Worm (Caenorhabditis elegans): ENCODE data around the gene unc-16.

The unc-16 gene

DNA sequence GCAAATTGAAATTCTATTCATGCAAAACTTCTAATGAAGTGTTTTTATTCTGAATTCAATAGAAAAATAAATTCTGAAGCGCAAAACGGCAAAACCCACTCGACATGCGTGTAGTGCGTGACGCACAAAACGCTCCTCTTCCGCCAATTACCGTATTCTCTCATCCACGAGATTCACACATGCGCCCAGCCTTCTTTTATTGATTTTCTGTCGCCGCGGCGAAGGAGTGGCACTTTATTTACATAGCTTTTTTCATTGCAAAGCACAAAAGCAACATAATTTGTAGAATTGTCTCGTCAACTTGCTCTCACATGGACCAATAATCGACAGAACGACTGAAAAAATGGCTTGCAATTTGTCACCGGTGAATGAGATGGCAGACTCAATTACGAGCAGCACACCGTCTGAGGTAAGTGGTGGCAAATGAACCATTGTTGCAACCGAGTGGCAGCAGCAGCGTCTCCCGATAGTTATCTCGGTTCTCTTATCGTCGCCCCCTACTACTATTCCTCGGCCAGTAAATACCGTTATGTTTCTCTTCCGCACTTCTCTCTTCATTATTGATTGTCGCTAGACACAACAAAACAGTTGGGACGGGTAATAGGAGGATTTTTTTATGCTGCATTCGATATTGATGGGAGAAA is at the start of gene unc-16:
unc-16 (plus strand) TSS at position 243 of the 644 bp plus-strand sequence.
- no peak for TF ChIP-seq aly-1 (tag; optimal IDR thresholded peaks at IDR 0.05)
- peak; percentile 72 for TF ChIP-seq F13C5.2 (tag; optimal IDR thresholded peaks at IDR 0.05)
- TF ChIP-seq hmbx-1 (tag; optimal IDR thresholded peaks at IDR 0.05) = no peak
- TF ChIP-seq ceh-13 (GFP tag; optimal IDR thresholded peaks at IDR 0.05) = no peak
- TF ChIP-seq hmg-4 (GFP tag; optimal IDR thresholded peaks at IDR 0.05) = peak; percentile 19
- no peak for TF ChIP-seq tbx-11 (GFP tag; IDR thresholded peaks at IDR 0.05)
- TF ChIP-seq tbx-37 (GFP tag; conservative IDR thresholded peaks at IDR 0.05) = no peak
- no peak for TF ChIP-seq ama-1 (optimal IDR thresholded peaks at IDR 0.05)
- no peak for TF ChIP-seq sea-1 (GFP tag; conservative IDR thresholded peaks at IDR 0.05)
- no peak for TF ChIP-seq tra-4 (tag; optimal IDR thresholded peaks at IDR 0.05)
- TF ChIP-seq B0310.2 (tag; optimal IDR thresholded peaks at IDR 0.05) = no peak
- TF ChIP-seq pes-1 (GFP tag; IDR thresholded peaks at IDR 0.05) = 0 out of 2 replicates have a peak, but pooled peaks have one; percentile 17
- TF ChIP-seq scrt-1 (GFP tag; IDR thresholded peaks at IDR 0.05) = no peak
- no peak for TF ChIP-seq hnd-1 (tag; optimal IDR thresholded peaks at IDR 0.05)
- TF ChIP-seq ceh-36 (tag; optimal IDR thresholded peaks at IDR 0.05) = no peak
- TF ChIP-seq ets-7 (tag; optimal IDR thresholded peaks at IDR 0.05) = no peak

DNA sequence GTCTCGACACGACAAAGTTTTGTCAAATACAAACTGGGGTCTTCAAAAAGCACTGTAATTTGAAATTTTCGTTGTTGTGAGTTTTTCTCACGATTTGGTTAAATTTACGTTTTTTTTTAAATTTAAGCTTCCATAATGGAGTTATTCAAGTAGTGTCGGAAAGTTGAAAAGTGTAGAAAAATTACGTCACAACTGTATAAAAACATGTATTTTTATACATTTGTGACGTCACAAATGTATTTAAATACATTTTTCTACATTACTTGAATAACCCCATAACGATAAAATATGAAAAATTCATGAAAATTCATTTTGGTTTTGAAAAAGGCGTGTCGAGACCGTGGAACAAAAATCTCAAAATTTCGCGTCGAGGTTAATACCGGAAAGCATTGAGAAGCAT is 48.6 kb upstream of the unc-16 start:
- TF ChIP-seq tbx-11 (GFP tag; IDR thresholded peaks at IDR 0.05) = no peak
- no peak for TF ChIP-seq scrt-1 (GFP tag; IDR thresholded peaks at IDR 0.05)
- no peak for TF ChIP-seq flt-1 (GFP tag; IDR thresholded peaks at IDR 0.05)
- no peak for TF ChIP-seq hmg-4 (GFP tag; optimal IDR thresholded peaks at IDR 0.05)
- TF ChIP-seq sea-1 (GFP tag; conservative IDR thresholded peaks at IDR 0.05) = no peak
- no peak for TF ChIP-seq aly-1 (tag; optimal IDR thresholded peaks at IDR 0.05)
- TF ChIP-seq tra-4 (tag; optimal IDR thresholded peaks at IDR 0.05) = no peak

DNA sequence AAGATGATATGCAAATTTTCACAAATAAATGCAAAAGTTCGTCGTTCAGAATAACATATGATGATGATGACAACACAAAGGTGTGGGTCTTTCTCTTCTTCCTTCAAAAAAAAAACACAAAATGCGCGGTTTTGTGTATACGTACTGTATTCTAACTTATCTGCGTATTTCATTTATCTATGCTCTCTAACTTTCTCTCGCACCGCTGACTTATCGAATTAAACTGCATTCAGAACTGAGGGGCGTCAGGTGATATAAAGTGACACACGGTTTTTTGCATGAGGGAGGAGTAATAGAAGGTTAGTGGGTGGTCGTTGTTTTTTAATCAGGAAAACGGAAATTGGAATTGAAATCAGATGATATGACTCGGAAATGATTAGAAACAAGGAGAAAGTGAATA is 45.8 kb upstream of the unc-16 start, which contains the start of gene sod-4:
sod-4 (minus strand) TSS at position 109 of the 400 bp plus-strand sequence.
- TF ChIP-seq pes-1 (GFP tag; IDR thresholded peaks at IDR 0.05) = no peak
- TF ChIP-seq aly-1 (tag; optimal IDR thresholded peaks at IDR 0.05) = no peak
- no peak for TF ChIP-seq B0310.2 (tag; optimal IDR thresholded peaks at IDR 0.05)
- TF ChIP-seq ceh-13 (GFP tag; optimal IDR thresholded peaks at IDR 0.05) = no peak
- TF ChIP-seq tra-4 (tag; optimal IDR thresholded peaks at IDR 0.05) = no peak
- no peak for TF ChIP-seq ama-1 (optimal IDR thresholded peaks at IDR 0.05)
- TF ChIP-seq scrt-1 (GFP tag; IDR thresholded peaks at IDR 0.05) = no peak
- TF ChIP-seq tbx-11 (GFP tag; IDR thresholded peaks at IDR 0.05) = no peak
- no peak for TF ChIP-seq hmg-4 (GFP tag; optimal IDR thresholded peaks at IDR 0.05)
- no peak for TF ChIP-seq sea-1 (GFP tag; conservative IDR thresholded peaks at IDR 0.05)
- TF ChIP-seq F13C5.2 (tag; optimal IDR thresholded peaks at IDR 0.05) = no peak
- TF ChIP-seq flt-1 (GFP tag; IDR thresholded peaks at IDR 0.05) = no peak
- TF ChIP-seq hnd-1 (tag; optimal IDR thresholded peaks at IDR 0.05) = no peak
- TF ChIP-seq ceh-36 (tag; optimal IDR thresholded peaks at IDR 0.05) = no peak
- TF ChIP-seq ets-7 (tag; optimal IDR thresholded peaks at IDR 0.05) = no peak
- no peak for TF ChIP-seq tbx-37 (GFP tag; conservative IDR thresholded peaks at IDR 0.05)

DNA sequence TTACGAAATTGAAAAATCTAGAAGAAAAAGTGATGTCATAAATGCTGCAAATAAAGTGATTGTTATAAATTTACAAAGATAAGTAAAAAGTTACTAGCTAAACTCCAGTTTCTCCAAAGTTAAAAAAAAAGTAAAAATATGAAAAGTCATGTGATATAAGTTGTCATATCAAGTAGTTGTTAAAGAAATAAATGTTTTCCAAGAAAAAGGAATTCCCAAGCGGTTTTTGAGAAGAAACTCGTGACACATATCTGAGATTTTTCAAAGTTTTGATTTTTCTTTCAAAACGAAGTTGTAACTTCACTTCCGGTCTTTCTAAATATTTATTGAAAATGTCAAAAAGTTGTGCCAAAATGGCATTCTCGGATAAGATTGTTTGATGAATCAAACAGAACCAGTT is 45.0 kb upstream of the unc-16 start:
- TF ChIP-seq B0310.2 (tag; optimal IDR thresholded peaks at IDR 0.05) = no peak

DNA sequence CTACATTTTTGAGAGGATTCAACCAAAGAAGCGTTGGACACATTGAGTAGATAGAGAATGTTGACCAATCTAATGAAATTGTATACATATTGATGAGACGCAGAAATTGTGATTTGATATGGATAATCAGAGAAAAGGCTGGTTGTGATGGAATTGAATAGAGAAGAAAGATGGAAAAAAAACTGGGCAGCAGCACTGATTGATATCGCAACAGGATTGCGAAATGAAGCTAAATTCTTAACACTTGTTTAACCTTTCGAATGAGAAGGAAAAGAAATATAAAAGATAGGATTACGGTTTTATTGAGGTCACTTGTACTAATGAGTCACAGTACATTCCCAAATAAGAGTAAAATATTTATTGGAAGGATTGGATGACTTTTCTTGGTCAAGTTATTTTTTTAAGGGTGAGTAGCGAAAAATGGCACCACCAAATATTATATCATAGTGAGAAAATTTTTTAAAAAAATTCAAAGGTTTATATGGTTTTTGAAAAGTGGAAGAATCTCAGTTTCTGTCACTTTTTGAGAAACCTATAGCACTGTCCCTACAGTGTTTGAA is 43.8 kb upstream of the unc-16 start:
- no peak for TF ChIP-seq hmbx-1 (tag; optimal IDR thresholded peaks at IDR 0.05)
- no peak for TF ChIP-seq sea-1 (GFP tag; conservative IDR thresholded peaks at IDR 0.05)
- no peak for TF ChIP-seq tra-4 (tag; optimal IDR thresholded peaks at IDR 0.05)
- no peak for TF ChIP-seq hnd-1 (tag; optimal IDR thresholded peaks at IDR 0.05)
- TF ChIP-seq ceh-13 (GFP tag; optimal IDR thresholded peaks at IDR 0.05) = no peak
- no peak for TF ChIP-seq scrt-1 (GFP tag; IDR thresholded peaks at IDR 0.05)

DNA sequence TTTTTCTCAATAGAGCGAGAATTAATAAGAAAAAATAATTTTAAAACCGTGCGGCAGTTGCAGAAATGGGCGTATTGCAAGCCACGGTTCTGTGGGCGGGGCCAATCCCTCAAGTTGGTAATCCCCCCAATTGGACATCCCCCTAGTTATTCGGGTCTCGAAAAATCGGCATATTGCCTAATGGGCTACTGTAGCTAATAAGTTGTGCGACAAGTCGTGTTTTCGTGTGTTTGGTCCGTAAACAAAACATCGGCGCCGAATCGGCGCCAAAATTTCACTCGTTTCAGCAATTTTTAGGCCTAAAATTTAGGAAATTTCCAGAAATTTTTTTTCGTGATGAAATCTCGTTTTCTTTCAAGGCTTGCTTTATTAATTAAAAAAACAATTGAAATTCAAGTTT is 41.7 kb upstream of the unc-16 start:
- TF ChIP-seq tra-4 (tag; optimal IDR thresholded peaks at IDR 0.05) = no peak
- TF ChIP-seq sea-1 (GFP tag; conservative IDR thresholded peaks at IDR 0.05) = no peak
- TF ChIP-seq ceh-13 (GFP tag; optimal IDR thresholded peaks at IDR 0.05) = no peak
- no peak for TF ChIP-seq hmbx-1 (tag; optimal IDR thresholded peaks at IDR 0.05)
- no peak for TF ChIP-seq ceh-36 (tag; optimal IDR thresholded peaks at IDR 0.05)
- TF ChIP-seq flt-1 (GFP tag; IDR thresholded peaks at IDR 0.05) = no peak
- TF ChIP-seq hnd-1 (tag; optimal IDR thresholded peaks at IDR 0.05) = no peak
- TF ChIP-seq ama-1 (optimal IDR thresholded peaks at IDR 0.05) = no peak
- no peak for TF ChIP-seq pes-1 (GFP tag; IDR thresholded peaks at IDR 0.05)
- TF ChIP-seq hmg-4 (GFP tag; optimal IDR thresholded peaks at IDR 0.05) = no peak
- TF ChIP-seq scrt-1 (GFP tag; IDR thresholded peaks at IDR 0.05) = no peak
- TF ChIP-seq B0310.2 (tag; optimal IDR thresholded peaks at IDR 0.05) = no peak
- TF ChIP-seq tbx-11 (GFP tag; IDR thresholded peaks at IDR 0.05) = no peak
- TF ChIP-seq F13C5.2 (tag; optimal IDR thresholded peaks at IDR 0.05) = no peak
- TF ChIP-seq aly-1 (tag; optimal IDR thresholded peaks at IDR 0.05) = no peak
- no peak for TF ChIP-seq ets-7 (tag; optimal IDR thresholded peaks at IDR 0.05)

DNA sequence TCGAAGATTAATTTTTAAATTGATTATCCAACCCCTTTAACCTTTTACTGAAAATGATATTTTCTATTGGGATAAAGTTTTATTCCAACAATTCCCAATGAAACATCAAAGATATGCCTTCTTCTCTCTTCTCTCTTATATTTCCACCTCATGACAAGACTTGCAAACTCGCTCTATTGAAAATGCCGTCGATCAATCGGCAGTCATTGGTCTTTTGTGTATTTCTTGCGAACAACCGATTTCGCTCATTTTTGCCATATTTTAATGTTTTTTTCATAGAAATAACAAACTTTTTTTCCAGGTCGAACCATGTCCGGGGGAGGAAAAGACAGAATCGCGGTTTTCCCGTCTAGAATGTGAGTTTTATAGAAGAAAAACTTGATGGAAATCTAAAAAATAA is 38.3 kb upstream of the unc-16 start, which contains the start of gene vha-14:
vha-14 (plus strand) TSS at position 302 of the 400 bp plus-strand sequence.
- TF ChIP-seq aly-1 (tag; optimal IDR thresholded peaks at IDR 0.05) (no peak), scrt-1 (GFP tag; IDR thresholded peaks at IDR 0.05) (no peak), tra-4 (tag; optimal IDR thresholded peaks at IDR 0.05) (no peak), hmg-4 (GFP tag; optimal IDR thresholded peaks at IDR 0.05) (peak; percentile 6), tbx-11 (GFP tag; IDR thresholded peaks at IDR 0.05) (no peak), hmbx-1 (tag; optimal IDR thresholded peaks at IDR 0.05) (no peak), tbx-37 (GFP tag; conservative IDR thresholded peaks at IDR 0.05) (no peak), ama-1 (optimal IDR thresholded peaks at IDR 0.05) (no peak), F13C5.2 (tag; optimal IDR thresholded peaks at IDR 0.05) (peak; percentile 1), ceh-36 (tag; optimal IDR thresholded peaks at IDR 0.05) (no peak), ets-7 (tag; optimal IDR thresholded peaks at IDR 0.05) (no peak)

Measured in whole organism, early embryonic.